Worm (Caenorhabditis elegans): ENCODE measurements around the gene C45B11.9.

C45B11.9 gene

ce11 chrV:11016846-11017553 lies 23.1 kb upstream of the C45B11.9 start:
- TF ChIP-seq ztf-4 (tag; optimal IDR thresholded peaks at IDR 0.05) (no peak), lin-35 (GFP tag; optimal IDR thresholded peaks at IDR 0.05) (peak in 1 of 2 experiments; percentile 1), nhr-76 (tag; optimal IDR thresholded peaks at IDR 0.05) (no peak), efl-1 (optimal IDR thresholded peaks at IDR 0.05) (no peak), efl-1 (GFP tag; optimal IDR thresholded peaks at IDR 0.05 in 1 of 2) (peak in 1 of 2 experiments; percentile 72), blmp-1 (tag; optimal IDR thresholded peaks at IDR 0.05) (no peak), lin-14 (GFP tag; optimal IDR thresholded peaks at IDR 0.05) (peak; percentile 5), nhr-85 (tag) (peak; percentile 58)

- TF ChIP-seq grh-1 (GFP tag; IDR thresholded peaks at IDR 0.05) (no peak), ama-1 (optimal IDR thresholded peaks at IDR 0.05) (no peak), lin-35 (GFP tag; optimal IDR thresholded peaks at IDR 0.05) (no peak), isw-1 (GFP tag; IDR thresholded peaks at IDR 0.05) (no peak), ceh-63 (GFP tag; optimal IDR thresholded peaks at IDR 0.05) (no peak), nhr-47 (tag; optimal IDR thresholded peaks at IDR 0.05) (no peak), Y116A8C.19 (tag; optimal IDR thresholded peaks at IDR 0.05; ENCODE audit: borderline replicate concordance) (no peak), unc-98 (GFP tag; IDR thresholded peaks at IDR 0.05) (no peak), lin-14 (GFP tag; optimal IDR thresholded peaks at IDR 0.05) (no peak), aha-1 (tag; optimal IDR thresholded peaks at IDR 0.05) (no peak), nhr-76 (tag; optimal IDR thresholded peaks at IDR 0.05) (no peak), zag-1 (tag; optimal IDR thresholded peaks at IDR 0.05) (no peak)
Observed at ce11 chrV:11022817-11023216, 17.3 kb upstream of the C45B11.9 start, which contains the start of the genes C13G3.12 and hot-6. Gene C13G3.12, minus strand, starts transcription at chrV:11022917. Gene hot-6, minus strand, starts transcription at chrV:11022937.

ce11 chrV:11027740-11028139 lies 12.4 kb upstream of the C45B11.9 start:
- TF ChIP-seq unc-98 (GFP tag; IDR thresholded peaks at IDR 0.05) (no peak), F16B12.6 (tag; optimal IDR thresholded peaks at IDR 0.05) (no peak), mdl-1 (tag; optimal IDR thresholded peaks at IDR 0.05) (no peak), unc-130 (tag; optimal IDR thresholded peaks at IDR 0.05) (no peak), sptf-1 (tag; optimal IDR thresholded peaks at IDR 0.05) (no peak), tlp-1 (tag; optimal IDR thresholded peaks at IDR 0.05) (no peak), C34B4.2 (tag; optimal IDR thresholded peaks at IDR 0.05) (no peak), tbx-2 (tag; optimal IDR thresholded peaks at IDR 0.05) (no peak), pag-3 (tag; optimal IDR thresholded peaks at IDR 0.05; ENCODE audit: borderline replicate concordance, insufficient read depth) (no peak), sup-37 (GFP tag; optimal IDR thresholded peaks at IDR 0.05) (no peak), lin-14 (GFP tag; optimal IDR thresholded peaks at IDR 0.05) (no peak), xbp-1 (tag; optimal IDR thresholded peaks at IDR 0.05) (no peak)

ce11 chrV:11029309-11029708 lies 10.8 kb upstream of the C45B11.9 start:
- TF ChIP-seq pag-3 (tag; optimal IDR thresholded peaks at IDR 0.05; ENCODE audit: borderline replicate concordance, insufficient read depth): no peak
- TF ChIP-seq jun-1 (tag; optimal IDR thresholded peaks at IDR 0.05): peak; percentile 53
- TF ChIP-seq sptf-1 (tag; optimal IDR thresholded peaks at IDR 0.05): no peak
- peak; percentile 72 for TF ChIP-seq nhr-19 (GFP tag; conservative IDR thresholded peaks at IDR 0.05)
- TF ChIP-seq egl-27 (tag; optimal IDR thresholded peaks at IDR 0.05): no peak
- TF ChIP-seq ztf-4 (tag; optimal IDR thresholded peaks at IDR 0.05): no peak
- peak; percentile 42 for TF ChIP-seq fkh-8 (tag; optimal IDR thresholded peaks at IDR 0.05)
- peak; percentile 55 for TF ChIP-seq ceh-8 (GFP tag; optimal IDR thresholded peaks at IDR 0.05)
- TF ChIP-seq hlh-4 (tag; optimal IDR thresholded peaks at IDR 0.05): no peak
- TF ChIP-seq blmp-1 (tag; optimal IDR thresholded peaks at IDR 0.05): peak; percentile 67
- peak; percentile 45 for TF ChIP-seq sup-37 (GFP tag; optimal IDR thresholded peaks at IDR 0.05)
- TF ChIP-seq nhr-84 (tag; optimal IDR thresholded peaks at IDR 0.05): no peak
- peak; percentile 14 to 53 (median 18) for TF ChIP-seq ceh-82 (tag; optimal IDR thresholded peaks at IDR 0.05)
- no peak for TF ChIP-seq nhr-76 (tag; optimal IDR thresholded peaks at IDR 0.05)
- no peak for TF ChIP-seq C34B4.2 (tag; optimal IDR thresholded peaks at IDR 0.05)
- TF ChIP-seq pax-3 (tag; optimal IDR thresholded peaks at IDR 0.05): peak; percentile 80
- peak; percentile 62 for TF ChIP-seq grh-1 (GFP tag; IDR thresholded peaks at IDR 0.05)
- TF ChIP-seq mdl-1 (tag; optimal IDR thresholded peaks at IDR 0.05): peak in 1 of 2 experiments; percentile 28
- peak; percentile 66 for TF ChIP-seq unc-86 (tag; optimal IDR thresholded peaks at IDR 0.05)
- peak in 1 of 2 experiments; percentile 90 for TF ChIP-seq ztf-11 (tag; optimal IDR thresholded peaks at IDR 0.05)
- peak; percentile 56 for TF ChIP-seq lin-13 (GFP tag; optimal IDR thresholded peaks at IDR 0.05)
- TF ChIP-seq F16B12.6 (tag; optimal IDR thresholded peaks at IDR 0.05): peak; percentile 12
- TF ChIP-seq mep-1 (tag; optimal IDR thresholded peaks at IDR 0.05): peak; percentile 59
- TF ChIP-seq hlh-17 (GFP tag; optimal IDR thresholded peaks at IDR 0.05; ENCODE audit: borderline replicate concordance): no peak
- no peak for TF ChIP-seq nhr-11 (tag; optimal IDR thresholded peaks at IDR 0.05)
- peak; percentile 90 for TF ChIP-seq ceh-90 (tag; optimal IDR thresholded peaks at IDR 0.05)
- no peak for TF ChIP-seq mef-2 (tag; optimal IDR thresholded peaks at IDR 0.05)
- TF ChIP-seq skn-1 (tag; optimal IDR thresholded peaks at IDR 0.05): peak; percentile 45
- peak; percentile 30 for TF ChIP-seq unc-130 (tag; optimal IDR thresholded peaks at IDR 0.05)
